Worm (Caenorhabditis elegans): Measurements from ENCODE around the gene K05F1.9.

The K05F1.9 gene

ce11 chrII:5805303-5805702 is 4.3 kb upstream of the K05F1.9 start, which contains the start of gene K05F1.10:
Gene K05F1.10 (minus strand): TSS chrII:5805473.
- TF ChIP-seq ceh-18 (tag; optimal IDR thresholded peaks at IDR 0.05) (no peak), Y22D7AL.16 (tag; optimal IDR thresholded peaks at IDR 0.05) (no peak), fkh-6 (tag; optimal IDR thresholded peaks at IDR 0.05) (no peak), nhr-232 (tag; optimal IDR thresholded peaks at IDR 0.05) (no peak), dmd-4 (tag; optimal IDR thresholded peaks at IDR 0.05; ENCODE audit: borderline replicate concordance) (no peak), ttx-3 (tag; optimal IDR thresholded peaks at IDR 0.05) (no peak), ceh-30 (tag; optimal IDR thresholded peaks at IDR 0.05) (no peak)

ce11 chrII:5804288-5804687 is 3.3 kb upstream of the K05F1.9 start:
- TF ChIP-seq pag-3 (tag; optimal IDR thresholded peaks at IDR 0.05; ENCODE audit: borderline replicate concordance) (no peak), F13H6.1 (tag; optimal IDR thresholded peaks at IDR 0.05) (no peak), sox-4 (tag; optimal IDR thresholded peaks at IDR 0.05) (no peak), zip-5 (tag; optimal IDR thresholded peaks at IDR 0.05) (no peak), ceh-22 (tag; optimal IDR thresholded peaks at IDR 0.05) (no peak), eyg-1 (tag; optimal IDR thresholded peaks at IDR 0.05) (no peak), hlh-30 (tag; optimal IDR thresholded peaks at IDR 0.05; ENCODE audit: insufficient read depth) (no peak), elt-2 (tag; optimal IDR thresholded peaks at IDR 0.05) (no peak), dve-1 (tag; optimal IDR thresholded peaks at IDR 0.05) (no peak), pat-9 (tag; optimal IDR thresholded peaks at IDR 0.05) (no peak)

DNA sequence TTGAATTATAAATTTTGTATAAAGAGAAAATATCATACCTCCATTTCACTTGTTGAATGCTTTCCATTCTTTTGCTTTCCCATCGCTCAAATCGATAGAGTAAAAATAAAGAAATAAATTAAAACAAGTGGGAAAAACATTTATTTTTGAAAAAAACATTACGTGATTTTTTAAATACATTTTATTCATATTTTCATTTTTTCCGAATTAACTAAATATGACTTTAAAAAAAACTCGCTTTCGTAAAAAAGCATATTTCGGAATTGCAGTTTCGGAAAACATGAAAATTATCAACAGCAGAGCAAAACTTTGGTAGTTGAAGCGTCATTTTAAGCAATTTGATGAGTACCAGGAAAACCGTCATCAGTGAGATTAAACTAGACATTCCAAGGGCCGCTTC is 1.4 kb downstream of the K05F1.9 start, which contains the start of gene K05F1.8:
Gene K05F1.8 (minus strand): TSS at position 101 of the 400 bp plus-strand sequence.
- TF ChIP-seq sox-2 (GFP tag; IDR thresholded peaks at IDR 0.05), result no peak
- no peak for TF ChIP-seq ref-2 (tag; optimal IDR thresholded peaks at IDR 0.05)
- TF ChIP-seq ztf-16 (tag; optimal IDR thresholded peaks at IDR 0.05), result no peak
- TF ChIP-seq pros-1 (tag; optimal IDR thresholded peaks at IDR 0.05), result no peak
- no peak for TF ChIP-seq ceh-24 (tag; optimal IDR thresholded peaks at IDR 0.05)
- no peak for TF ChIP-seq hlh-13 (GFP tag; optimal IDR thresholded peaks at IDR 0.05)
- no peak for TF ChIP-seq ama-1 (optimal IDR thresholded peaks at IDR 0.05)
- TF ChIP-seq odd-2 (tag; optimal IDR thresholded peaks at IDR 0.05), result no peak
- TF ChIP-seq pag-3 (tag; optimal IDR thresholded peaks at IDR 0.05; ENCODE audit: borderline replicate concordance), result no peak
- no peak for TF ChIP-seq Y22D7AL.16 (tag; optimal IDR thresholded peaks at IDR 0.05)
- TF ChIP-seq sdc-2 (tag; optimal IDR thresholded peaks at IDR 0.05), result no peak
- no peak for TF ChIP-seq dve-1 (tag; optimal IDR thresholded peaks at IDR 0.05)
- TF ChIP-seq ets-4 (tag; optimal IDR thresholded peaks at IDR 0.05), result no peak
- TF ChIP-seq T23F11.4 (GFP tag; optimal IDR thresholded peaks at IDR 0.05), result no peak
- no peak for TF ChIP-seq pha-4 (tag; optimal IDR thresholded peaks at IDR 0.05)
- no peak for TF ChIP-seq mec-3 (tag; optimal IDR thresholded peaks at IDR 0.05; ENCODE audit: borderline replicate concordance)
- no peak for TF ChIP-seq unc-3 (GFP tag; conservative IDR thresholded peaks at IDR 0.05)
- no peak for TF ChIP-seq unc-3 (tag; optimal IDR thresholded peaks at IDR 0.05)
- no peak for TF ChIP-seq ceh-31 (tag; optimal IDR thresholded peaks at IDR 0.05)
- TF ChIP-seq hlh-15 (tag; optimal IDR thresholded peaks at IDR 0.05), result no peak

- no peak for TF ChIP-seq hlh-8 (tag; optimal IDR thresholded peaks at IDR 0.05)
- TF ChIP-seq sdc-2 (tag; optimal IDR thresholded peaks at IDR 0.05), result no peak
- no peak for TF ChIP-seq T23F11.4 (GFP tag; optimal IDR thresholded peaks at IDR 0.05)
- TF ChIP-seq tbx-7 (tag; optimal IDR thresholded peaks at IDR 0.05), result no peak
- TF ChIP-seq fkh-10 (GFP tag; optimal IDR thresholded peaks at IDR 0.05), result no peak
- no peak for TF ChIP-seq ceh-14 (tag; optimal IDR thresholded peaks at IDR 0.05)
- TF ChIP-seq ceh-45 (GFP tag; IDR thresholded peaks at IDR 0.05), result no peak
- TF ChIP-seq dve-1 (tag; optimal IDR thresholded peaks at IDR 0.05), result no peak
- TF ChIP-seq K09A11.1 (tag; optimal IDR thresholded peaks at IDR 0.05; ENCODE audit: insufficient read depth), result no peak
- no peak for TF ChIP-seq sox-2 (GFP tag; IDR thresholded peaks at IDR 0.05)
- no peak for TF ChIP-seq ets-4 (tag; optimal IDR thresholded peaks at IDR 0.05)
- no peak for TF ChIP-seq ceh-9 (tag; optimal IDR thresholded peaks at IDR 0.05)
- no peak for TF ChIP-seq hlh-15 (tag; optimal IDR thresholded peaks at IDR 0.05)
- TF ChIP-seq pha-4 (tag; optimal IDR thresholded peaks at IDR 0.05), result no peak
- TF ChIP-seq syd-9 (tag; optimal IDR thresholded peaks at IDR 0.05), result no peak
Observed at ce11 chrII:5797348-5797977, 3.5 kb downstream of the K05F1.9 start, which contains the start of the genes msp-63 and msp-142. Gene msp-63 (minus strand): TSS chrII:5797448. Gene msp-142 (plus strand): TSS chrII:5797927.

Measured in whole organism, late embryonic.